Worm (Caenorhabditis elegans): ENCODE results near the gene rme-4.

rme-4 gene

ce11 chrX:10336592-10336991, 43.1 kb downstream of the rme-4 start:
- TF ChIP-seq sptf-1 (tag; optimal IDR thresholded peaks at IDR 0.05) (peak; percentile 62), ztf-11 (tag; optimal IDR thresholded peaks at IDR 0.05) (no peak)

- TF ChIP-seq mep-1 (tag; optimal IDR thresholded peaks at IDR 0.05) = no peak
- TF ChIP-seq lin-13 (tag; optimal IDR thresholded peaks at IDR 0.05) = no peak
- no peak for TF ChIP-seq elt-1 (tag; optimal IDR thresholded peaks at IDR 0.05; ENCODE audit: borderline replicate concordance, insufficient read depth)
- no peak for TF ChIP-seq nhr-2 (tag; optimal IDR thresholded peaks at IDR 0.05)
- no peak for TF ChIP-seq nhr-12 (tag; optimal IDR thresholded peaks at IDR 0.05)
- no peak for TF ChIP-seq ceh-43 (GFP tag; optimal IDR thresholded peaks at IDR 0.05)
- no peak for TF ChIP-seq zip-8 (tag; optimal IDR thresholded peaks at IDR 0.05)
- TF ChIP-seq ham-2 (GFP tag; optimal IDR thresholded peaks at IDR 0.05) = no peak
- TF ChIP-seq mab-5 (tag; optimal IDR thresholded peaks at IDR 0.05) = no peak
- TF ChIP-seq unc-39 (tag; optimal IDR thresholded peaks at IDR 0.05) = no peak
- TF ChIP-seq bed-3 (GFP tag; optimal IDR thresholded peaks at IDR 0.05) = no peak
Measured at ce11 chrX:10336138-10336537, 43.5 kb downstream of the rme-4 start, which contains the start of gene idpa-3. idpa-3 (plus strand) TSS chrX:10336438.

- no peak for TF ChIP-seq mep-1 (tag; optimal IDR thresholded peaks at IDR 0.05)
- no peak for TF ChIP-seq drap-1 (GFP tag; optimal IDR thresholded peaks at IDR 0.05)
- no peak for TF ChIP-seq unc-39 (tag; optimal IDR thresholded peaks at IDR 0.05)
- peak; percentile 2 for TF ChIP-seq hlh-1 (tag; optimal IDR thresholded peaks at IDR 0.05)
Measured at ce11 chrX:10333301-10333854, 46.3 kb downstream of the rme-4 start, which contains the start of gene R07E3.4. R07E3.4 (minus strand) TSS chrX:10333351.

ce11 chrX:10332035-10332614, 47.5 kb downstream of the rme-4 start:
- TF ChIP-seq unc-62 (GFP tag; optimal IDR thresholded peaks at IDR 0.05) (peak; percentile 32), ceh-83 (GFP tag; optimal IDR thresholded peaks at IDR 0.05) (no peak), ces-1 (GFP tag; optimal IDR thresholded peaks at IDR 0.05) (peak; percentile 39)

- TF ChIP-seq tbx-8 (GFP tag; optimal IDR thresholded peaks at IDR 0.05) (no peak), sptf-1 (tag; optimal IDR thresholded peaks at IDR 0.05) (no peak), drap-1 (GFP tag; optimal IDR thresholded peaks at IDR 0.05) (no peak), nhr-237 (tag; optimal IDR thresholded peaks at IDR 0.05) (no peak), ham-2 (GFP tag; optimal IDR thresholded peaks at IDR 0.05) (no peak)
Measured at ce11 chrX:10327323-10328022, 52.2 kb downstream of the rme-4 start, which contains the start of gene acl-5. acl-5 (minus strand) TSS chrX:10327456.
